Fruit fly (Drosophila melanogaster) whole organism, embryonic: ENCODE data around the gene CG11396.

Experiments used
- Aef1 ChIP-seq: fragments of 200-800 bp; sonication (Bioruptor generic); IDR thresholded peaks from 3 replicates; pipeline ENCODE4 v1.3.6; 2022; ENCODE audit warnings: missing biosample characterization, missing genetic modification characterization
- BtbVII ChIP-seq: fragments of 200-800 bp; sonication (Bioruptor generic); optimal IDR thresholded peaks from 3 replicates; lab custom pipeline; 2017; ENCODE audit warnings: missing biosample characterization, mild to moderate bottlenecking, missing genetic modification characterization
- Bteb2 ChIP-seq: fragments of 200-800 bp; sonication (Bioruptor generic); optimal IDR thresholded peaks from 2 replicates; lab custom pipeline; 2016; ENCODE audit warnings: missing biosample characterization, missing genetic modification characterization
- CG10274 ChIP-seq: fragments of 200-800 bp; sonication (Bioruptor generic); optimal IDR thresholded peaks from 3 replicates; lab custom pipeline; 2017; ENCODE audit warnings: missing biosample characterization, mild to moderate bottlenecking, missing genetic modification characterization
- CG10321 ChIP-seq: fragments of 200-800 bp; sonication (Bioruptor generic); IDR thresholded peaks from 2 replicates; pipeline ENCODE4 v1.3.6; 2022; ENCODE audit warnings: missing biosample characterization, missing genetic modification characterization
- CG10366 ChIP-seq: fragments of 200-800 bp; sonication (Bioruptor generic); IDR thresholded peaks from 2 replicates; pipeline ENCODE4 v1.3.6; 2022; ENCODE audit warnings: missing biosample characterization, missing genetic modification characterization
- CG10462 ChIP-seq: fragments of 200-800 bp; sonication (Bioruptor generic); optimal IDR thresholded peaks from 2 replicates; lab custom pipeline; 2016; ENCODE audit warnings: missing biosample characterization, missing genetic modification characterization
- CG13624 ChIP-seq: fragments of 200-800 bp; sonication (Bioruptor generic); optimal IDR thresholded peaks from 2 replicates; lab custom pipeline; 2016; ENCODE audit warnings: missing biosample characterization, missing genetic modification characterization
- CG14965 ChIP-seq: fragments of 200-800 bp; sonication (Bioruptor generic); optimal IDR thresholded peaks from 2 replicates; lab custom pipeline; 2016; ENCODE audit warnings: missing biosample characterization, missing genetic modification characterization, borderline replicate concordance
- CG15696 ChIP-seq: fragments of 200-800 bp; sonication (Bioruptor generic); optimal IDR thresholded peaks from 2 replicates; lab custom pipeline; 2019; ENCODE audit warnings: missing biosample characterization, mild to moderate bottlenecking, missing genetic modification characterization, moderate library complexity
- CG1602 ChIP-seq: fragments of 200-800 bp; sonication (Bioruptor generic); optimal IDR thresholded peaks from 3 replicates; lab custom pipeline; 2016; ENCODE audit warnings: missing biosample characterization, missing genetic modification characterization
- CG2120 ChIP-seq: fragments of 200-800 bp; sonication (Bioruptor generic); optimal IDR thresholded peaks from 3 replicates; lab custom pipeline; 2016; ENCODE audit warnings: missing biosample characterization, missing genetic modification characterization
- CG4328 ChIP-seq: fragments of 200-800 bp; sonication (Bioruptor generic); optimal IDR thresholded peaks from 3 replicates; lab custom pipeline; 2017; ENCODE audit warnings: missing biosample characterization, missing genetic modification reagents, missing genetic modification characterization
- CG4424 ChIP-seq: fragments of 200-800 bp; sonication (Bioruptor generic); optimal IDR thresholded peaks from 3 replicates; lab custom pipeline; 2016; ENCODE audit warnings: missing biosample characterization, missing genetic modification characterization
- CG4617 ChIP-seq: fragments of 200-800 bp; sonication (Bioruptor generic); optimal IDR thresholded peaks from 3 replicates; lab custom pipeline; 2016; ENCODE audit warnings: missing biosample characterization, missing genetic modification characterization, borderline replicate concordance
- CG7271 ChIP-seq: fragments of 200-800 bp; sonication (Bioruptor generic); optimal IDR thresholded peaks from 2 replicates; lab custom pipeline; 2018; ENCODE audit warnings: missing biosample characterization, mild to moderate bottlenecking, missing genetic modification characterization, moderate library complexity
- CG8478 ChIP-seq: fragments of >200 bp; optimal IDR thresholded peaks from 2 replicates; lab custom pipeline; 2018
- Dad ChIP-seq: fragments of 200-800 bp; sonication (Bioruptor generic); optimal IDR thresholded peaks from 3 replicates; lab custom pipeline; 2016; ENCODE audit warnings: missing biosample characterization, missing genetic modification characterization
- Dip3 ChIP-seq: fragments of 200-800 bp; sonication (Bioruptor generic); optimal IDR thresholded peaks from 3 replicates; lab custom pipeline; 2016; ENCODE audit warnings: missing biosample characterization, missing genetic modification characterization
- H15 ChIP-seq: fragments of 200-800 bp; sonication (Bioruptor generic); IDR thresholded peaks from 3 replicates; pipeline ENCODE4 v1.3.6; 2022; ENCODE audit warnings: missing biosample characterization, missing genetic modification characterization
- HLH4C ChIP-seq: fragments of 200-800 bp; sonication (Bioruptor generic); IDR thresholded peaks from 3 replicates; pipeline ENCODE4 v1.3.6; 2022; ENCODE audit warnings: missing biosample characterization, missing genetic modification characterization; ENCODE audit not compliant: partially characterized antibody
- MBD-R2 ChIP-seq: fragments of 200-800 bp; sonication (Bioruptor generic); IDR thresholded peaks from 2 replicates; pipeline ENCODE4 v1.3.6; 2022; ENCODE audit warnings: missing biosample characterization, missing genetic modification characterization
- NC2β ChIP-seq: fragments of 200-800 bp; sonication (Bioruptor generic); optimal IDR thresholded peaks from 2 replicates; lab custom pipeline; 2016; ENCODE audit warnings: missing biosample characterization, missing genetic modification characterization
- Oaz ChIP-seq: fragments of 200-800 bp; sonication (Bioruptor generic); IDR thresholded peaks from 2 replicates; pipeline ENCODE4 v1.3.6; 2022; ENCODE audit warnings: missing biosample characterization, missing genetic modification characterization
- Scr ChIP-seq: fragments of 200-800 bp; sonication (Bioruptor generic); IDR thresholded peaks from 2 replicates; pipeline ENCODE4 v1.3.6; 2022; ENCODE audit warnings: missing biosample characterization, missing genetic modification characterization; ENCODE audit not compliant: partially characterized antibody
- Sox102F ChIP-seq: fragments of 200-800 bp; sonication (Bioruptor generic); optimal IDR thresholded peaks from 2 replicates; lab custom pipeline; 2018; ENCODE audit warnings: missing biosample characterization, mild to moderate bottlenecking, missing genetic modification characterization, moderate library complexity
- Sry-β ChIP-seq: fragments of 200-800 bp; sonication (Bioruptor generic); optimal IDR thresholded peaks from 2 replicates; lab custom pipeline; 2018; ENCODE audit warnings: missing biosample characterization, mild to moderate bottlenecking, missing genetic modification characterization, moderate library complexity
- YL-1 ChIP-seq: fragments of 200-800 bp; sonication (Bioruptor generic); optimal IDR thresholded peaks from 3 replicates; lab custom pipeline; 2017; ENCODE audit warnings: missing biosample characterization, mild to moderate bottlenecking, missing genetic modification characterization
- al ChIP-seq: fragments of 200-800 bp; sonication (Bioruptor generic); IDR thresholded peaks from 2 replicates; pipeline ENCODE4 v1.3.6; 2022; ENCODE audit warnings: missing biosample characterization, missing genetic modification characterization
- ara ChIP-seq: fragments of 200-800 bp; sonication (Bioruptor generic); IDR thresholded peaks from 2 replicates; pipeline ENCODE4 v1.3.6; 2022; ENCODE audit warnings: missing biosample characterization, missing genetic modification characterization
- cg ChIP-seq: fragments of 200-800 bp; sonication (Bioruptor generic); optimal IDR thresholded peaks from 3 replicates; lab custom pipeline; 2019; ENCODE audit warnings: missing biosample characterization, mild to moderate bottlenecking, missing genetic modification characterization, moderate library complexity
- ci ChIP-seq: fragments of 200-800 bp; sonication (Bioruptor generic); IDR thresholded peaks from 3 replicates; pipeline ENCODE4 v1.3.6; 2022; ENCODE audit warnings: missing biosample characterization, missing genetic modification characterization
- crol ChIP-seq: fragments of 200-800 bp; sonication (Bioruptor generic); IDR thresholded peaks from 2 replicates; pipeline ENCODE4 v1.3.6; 2022; ENCODE audit warnings: missing biosample characterization, missing genetic modification characterization
- crp ChIP-seq, 2 experiments: fragments of 200-800 bp; sonication (Bioruptor generic); optimal IDR thresholded peaks; 2 replicates in 1 of 2; 3 replicates in 1 of 2; lab custom pipeline; 2017; ENCODE audit warnings: missing biosample characterization in 2 of 2, missing genetic modification characterization in 2 of 2, mild to moderate bottlenecking in 1 of 2, moderate library complexity in 1 of 2
- dimm ChIP-seq: fragments of 200-800 bp; sonication (Bioruptor generic); IDR thresholded peaks from 2 replicates; pipeline ENCODE4 v1.3.6; 2022; ENCODE audit warnings: missing biosample characterization, missing genetic modification characterization
- esg ChIP-seq: fragments of 200-800 bp; sonication (Bioruptor generic); conservative IDR thresholded peaks from 2 replicates; pipeline ENCODE4 v1.3.6; 2022; ENCODE audit warnings: missing biosample characterization, missing genetic modification characterization
- exex ChIP-seq: fragments of 200-800 bp; sonication (Bioruptor generic); optimal IDR thresholded peaks from 4 replicates; lab custom pipeline; 2018; ENCODE audit warnings: missing biosample characterization, mild to moderate bottlenecking, missing genetic modification characterization, moderate library complexity
- gsb ChIP-seq: fragments of 200-800 bp; sonication (Bioruptor generic); IDR thresholded peaks from 2 replicates; pipeline ENCODE4 v1.3.6; 2022; ENCODE audit warnings: missing biosample characterization, missing genetic modification characterization
- gt ChIP-seq: fragments of 200-800 bp; sonication (Bioruptor generic); IDR thresholded peaks from 2 replicates; pipeline ENCODE4 v1.3.6; 2022; ENCODE audit warnings: missing biosample characterization, missing genetic modification characterization
- ind ChIP-seq: fragments of 200-800 bp; sonication (Bioruptor generic); optimal IDR thresholded peaks from 3 replicates; lab custom pipeline; 2016; ENCODE audit warnings: missing biosample characterization, missing genetic modification characterization
- knrl ChIP-seq: fragments of 200-800 bp; sonication (Bioruptor generic); IDR thresholded peaks from 3 replicates; pipeline ENCODE4 v1.3.6; 2022; ENCODE audit warnings: missing biosample characterization, missing genetic modification characterization; ENCODE audit not compliant: partially characterized antibody
- lmd ChIP-seq: fragments of 200-800 bp; sonication (Bioruptor generic); IDR thresholded peaks from 2 replicates; pipeline ENCODE4 v1.3.6; 2022; ENCODE audit warnings: missing biosample characterization, missing genetic modification characterization
- luna ChIP-seq: fragments of 200-800 bp; sonication (Bioruptor generic); optimal IDR thresholded peaks from 2 replicates; lab custom pipeline; 2016; ENCODE audit warnings: missing biosample characterization, missing genetic modification characterization
- maf-S ChIP-seq: fragments of 200-800 bp; sonication (Bioruptor generic); optimal IDR thresholded peaks from 2 replicates; lab custom pipeline; 2016; ENCODE audit warnings: missing biosample characterization, missing genetic modification characterization
- nerfin-2 ChIP-seq: fragments of 200-800 bp; sonication (Bioruptor generic); IDR thresholded peaks from 2 replicates; pipeline ENCODE4 v1.3.6; 2022; ENCODE audit warnings: missing biosample characterization, missing genetic modification characterization; ENCODE audit not compliant: partially characterized antibody
- pb ChIP-seq: fragments of 200-800 bp; sonication (Bioruptor generic); optimal IDR thresholded peaks from 3 replicates; lab custom pipeline; 2016; ENCODE audit warnings: missing biosample characterization, missing genetic modification characterization
- pum ChIP-seq: fragments of 200-800 bp; sonication (Bioruptor generic); optimal IDR thresholded peaks from 2 replicates; lab custom pipeline; 2016; ENCODE audit warnings: missing biosample characterization, missing genetic modification characterization
- tx ChIP-seq: fragments of 200-800 bp; sonication (Bioruptor generic); optimal IDR thresholded peaks from 2 replicates; lab custom pipeline; 2016; ENCODE audit warnings: missing biosample characterization, missing genetic modification characterization
- wor ChIP-seq: fragments of 200-800 bp; sonication (Bioruptor generic); IDR thresholded peaks from 2 replicates; pipeline ENCODE4 v1.3.6; 2022; ENCODE audit warnings: missing biosample characterization, missing genetic modification characterization
- z ChIP-seq: fragments of 200-800 bp; sonication (Bioruptor generic); IDR thresholded peaks from 3 replicates; pipeline ENCODE4 v1.3.6; 2022; ENCODE audit warnings: missing biosample characterization, missing genetic modification characterization

The CG11396 gene

dm6 chr3L:20771001-20771890, 16.7 kb downstream of the CG11396 start, which contains the start of the genes CG4042 and Pitslre (continued):
- no peak for TF ChIP-seq Dad (GFP tag; lab: Kevin White, UChicago)
- no peak for TF ChIP-seq Sry-β (GFP tag; lab: Kevin White, UChicago)
- TF ChIP-seq CG13624 (GFP tag; lab: Kevin White, UChicago) = no peak
- no peak for TF ChIP-seq nerfin-2
- no peak for TF ChIP-seq CG10321 (GFP tag; lab: Robert Waterston, UW)
- no peak for TF ChIP-seq luna (GFP tag; lab: Kevin White, UChicago)
- TF ChIP-seq wor (GFP tag; lab: Robert Waterston, UW) = no peak
- peak; percentile 64 for TF ChIP-seq MBD-R2 (GFP tag; lab: Robert Waterston, UW)
- TF ChIP-seq Oaz (GFP tag; lab: Robert Waterston, UW) = no peak
- no peak for TF ChIP-seq ara (GFP tag; lab: Robert Waterston, UW)
- 0 out of 3 replicates have a peak, but pooled peaks have one; percentile 22 for TF ChIP-seq Aef1 (GFP tag; lab: Robert Waterston, UW)
- no peak for TF ChIP-seq cg (GFP tag; lab: Kevin White, UChicago)
- no peak for TF ChIP-seq pum (GFP tag; lab: Kevin White, UChicago)
- no peak for TF ChIP-seq tx (GFP tag; lab: Kevin White, UChicago)
- TF ChIP-seq exex (tag; lab: Kevin White, UChicago) = no peak
- TF ChIP-seq Dip3 (GFP tag; lab: Kevin White, UChicago) = no peak
- no peak for TF ChIP-seq esg (GFP tag; lab: Robert Waterston, UW)
- TF ChIP-seq BtbVII = peak; percentile 0
- no peak for TF ChIP-seq Bteb2 (GFP tag; lab: Kevin White, UChicago)
- TF ChIP-seq al (GFP tag; lab: Robert Waterston, UW) = no peak; the same call in none of the 2 replicates
- no peak for TF ChIP-seq CG8478
- TF ChIP-seq z (GFP tag; lab: Robert Waterston, UW) = no peak
- peak; percentile 30 for TF ChIP-seq CG10462 (GFP tag; lab: Kevin White, UChicago)
- peak; percentile 56 for TF ChIP-seq ind
- peak; percentile 65 for TF ChIP-seq CG4424 (GFP tag; lab: Kevin White, UChicago)
- TF ChIP-seq CG10366 = no peak
- TF ChIP-seq HLH4C (GFP tag; lab: Robert Waterston, UW) = peak; percentile 57; the same call in 2 of the 3 replicates
- peak; percentile 74; the same call in 2 of the 3 replicates for TF ChIP-seq knrl (GFP tag; lab: Robert Waterston, UW)
- no peak for TF ChIP-seq pb
- TF ChIP-seq CG2120 (GFP tag; lab: Kevin White, UChicago) = peak; percentile 66
- TF ChIP-seq Scr (GFP tag; lab: Robert Waterston, UW) = peak; percentile 78
- TF ChIP-seq gsb (GFP tag; lab: Robert Waterston, UW) = no peak
- TF ChIP-seq crol (GFP tag; lab: Robert Waterston, UW) = no peak
- TF ChIP-seq H15 (GFP tag; lab: Robert Waterston, UW) = no peak
- no peak for TF ChIP-seq CG15696 (tag; lab: Kevin White, UChicago)
- no peak for TF ChIP-seq CG4328 (GFP tag; lab: Kevin White, UChicago)
- peak; percentile 56 for TF ChIP-seq CG4617 (GFP tag; lab: Kevin White, UChicago)
- peak; percentile 8 for TF ChIP-seq Sox102F (GFP tag; lab: Kevin White, UChicago)
- peak; percentile 73 for TF ChIP-seq YL-1 (GFP tag; lab: Kevin White, UChicago)
- no peak for TF ChIP-seq CG7271 (tag; lab: Kevin White, UChicago)
- no peak for TF ChIP-seq ci (GFP tag; lab: Robert Waterston, UW)
- no peak for TF ChIP-seq gt (GFP tag; lab: Robert Waterston, UW)
- peak; percentile 47 for TF ChIP-seq CG1602
- TF ChIP-seq maf-S = no peak
- 0 out of 2 replicates have a peak, but pooled peaks have one; percentile 17 for TF ChIP-seq lmd (GFP tag; lab: Robert Waterston, UW)
- no peak for TF ChIP-seq NC2β (GFP tag; lab: Kevin White, UChicago)
- no peak for TF ChIP-seq CG14965 (GFP tag; lab: Kevin White, UChicago)
- peak; percentile 95 to 96 for TF ChIP-seq crp (GFP tag; optimal IDR thresholded peaks at IDR 0.05; lab: Kevin White, UChicago)
- TF ChIP-seq dimm = no peak
- no peak for TF ChIP-seq CG10274 (GFP tag; lab: Kevin White, UChicago)
